Worm (Caenorhabditis elegans) whole organism, L4 larva: ENCODE results near the gene R09D1.13.
"Not testable (repeated sequence)": the region's sequence is repeated elsewhere in the genome, so short reads cannot be mapped to it uniquely, and the experiment has no call there.

Experiments
- D1046.2 ChIP-seq: fragments of 200-800 bp; sonication (Bioruptor generic); IDR thresholded peaks from 2 replicates; pipeline ENCODE4 v1.3.6; 2022; ENCODE audit warnings: missing genetic modification characterization, missing compliant biosample characterization
- F44E2.7 ChIP-seq: fragments of 200-800 bp; sonication (Bioruptor generic); IDR thresholded peaks from 2 replicates; pipeline ENCODE4 v2.1.2; 2022; ENCODE audit warnings: missing genetic modification characterization, missing compliant biosample characterization
- R02D3.7 ChIP-seq: fragments of 150-350 bp; sonication (generic microtip); optimal IDR thresholded peaks from 3 replicates; lab custom pipeline; 2014; ENCODE audit warnings: missing biosample characterization, missing genetic modification characterization
- T20F7.1 ChIP-seq: fragments of 200-800 bp; sonication (Bioruptor generic); optimal IDR thresholded peaks from 2 replicates; lab custom pipeline; 2018; ENCODE audit warnings: mild to moderate bottlenecking, missing genetic modification characterization, missing compliant biosample characterization
- Y48G9A.11 ChIP-seq: fragments of 200-800 bp; sonication (Bioruptor generic); IDR thresholded peaks from 2 replicates; pipeline ENCODE4 v1.3.6; 2022; ENCODE audit warnings: missing genetic modification reagents, missing genetic modification characterization, missing compliant biosample characterization
- Y75B8A.6 ChIP-seq: fragments of 200-800 bp; sonication (Bioruptor generic); IDR thresholded peaks from 2 replicates; pipeline ENCODE4 v1.3.6; 2022; ENCODE audit warnings: missing genetic modification reagents, missing genetic modification characterization, missing compliant biosample characterization
- ZK337.2 ChIP-seq: fragments of 200-800 bp; sonication (Bioruptor generic); IDR thresholded peaks from 2 replicates; pipeline ENCODE4 v1.3.6; 2022; ENCODE audit warnings: missing genetic modification reagents, missing genetic modification characterization, missing compliant biosample characterization
- aha-1 ChIP-seq: fragments of 150-350 bp; peaks from one replicate; lab custom pipeline; 2014; ENCODE audit warnings: missing biosample characterization, missing genetic modification characterization
- ceh-28 ChIP-seq: fragments of 150-350 bp; optimal IDR thresholded peaks from 2 replicates; lab custom pipeline; 2014; ENCODE audit warnings: missing biosample characterization, missing genetic modification reagents, missing genetic modification characterization
- ceh-44 ChIP-seq: fragments of 200-800 bp; sonication (Bioruptor generic); IDR thresholded peaks from 2 replicates; pipeline ENCODE4 v1.3.6; 2022; ENCODE audit warnings: missing genetic modification reagents, missing genetic modification characterization, missing compliant biosample characterization
- ces-1 ChIP-seq: fragments of 150-350 bp; sonication (generic microtip); optimal IDR thresholded peaks from 4 replicates; lab custom pipeline; 2014; ENCODE audit warnings: missing biosample characterization, missing genetic modification reagents, missing genetic modification characterization
- cey-2 ChIP-seq: sonication (generic microtip); optimal IDR thresholded peaks from 3 replicates; lab custom pipeline; 2017; ENCODE audit warnings: missing genetic modification characterization, mild to moderate bottlenecking, missing compliant biosample characterization, antibody characterized with exemption, borderline replicate concordance; ENCODE audit not compliant: insufficient read depth
- ctbp-1 ChIP-seq: fragments of 200-800 bp; sonication (Bioruptor generic); IDR thresholded peaks from 2 replicates; pipeline ENCODE4 v1.3.6; 2022; ENCODE audit warnings: missing genetic modification reagents, missing genetic modification characterization, missing compliant biosample characterization
- daf-12 ChIP-seq: fragments of 150-350 bp; optimal IDR thresholded peaks from 2 replicates; lab custom pipeline; 2014; ENCODE audit warnings: missing biosample characterization, missing genetic modification reagents, missing genetic modification characterization
- daf-16 ChIP-seq, 3 experiments: sonication (generic microtip); optimal IDR thresholded peaks; 2 replicates each; lab custom pipeline; 2016 to 2017; ENCODE audit warnings: missing genetic modification characterization in 3 of 3, missing genetic modification reagents in 3 of 3, mild to moderate bottlenecking in 2 of 3, missing compliant biosample characterization in 2 of 3, missing biosample characterization in 1 of 3, moderate library complexity in 1 of 3
- daf-19 ChIP-seq: fragments of 200-800 bp; sonication (Bioruptor generic); conservative IDR thresholded peaks from 2 replicates; pipeline ENCODE4 v1.3.6; 2022; ENCODE audit warnings: missing genetic modification characterization, missing compliant biosample characterization
- fos-1 ChIP-seq: fragments of 150-350 bp; optimal IDR thresholded peaks from 2 replicates; lab custom pipeline; 2014; ENCODE audit warnings: missing biosample characterization, missing genetic modification characterization
- hmg-1.1 ChIP-seq: fragments of 200-800 bp; sonication (Bioruptor generic); IDR thresholded peaks from 2 replicates; pipeline ENCODE4 v1.3.6; 2022; ENCODE audit warnings: missing genetic modification reagents, missing genetic modification characterization, missing compliant biosample characterization
- jun-1 ChIP-seq: fragments of 150-350 bp; optimal IDR thresholded peaks from 2 replicates; lab custom pipeline; 2014; ENCODE audit warnings: missing biosample characterization, missing genetic modification reagents, missing genetic modification characterization
- lin-13 ChIP-seq: fragments of 150-350 bp; optimal IDR thresholded peaks from 2 replicates; lab custom pipeline; 2014; ENCODE audit warnings: missing biosample characterization, missing genetic modification reagents, missing genetic modification characterization
- lin-29 ChIP-seq: fragments of 200-800 bp; sonication (Bioruptor generic); IDR thresholded peaks from 2 replicates; pipeline ENCODE4 v1.3.6; 2022; ENCODE audit warnings: missing genetic modification reagents, missing genetic modification characterization, missing compliant biosample characterization
- nhr-102 ChIP-seq: sonication (generic microtip); optimal IDR thresholded peaks from 2 replicates; lab custom pipeline; 2016; ENCODE audit warnings: mild to moderate bottlenecking, missing genetic modification characterization, moderate library complexity, missing compliant biosample characterization
- nhr-111 ChIP-seq: fragments of 200-800 bp; sonication (Bioruptor generic); optimal IDR thresholded peaks from 2 replicates; lab custom pipeline; 2018; ENCODE audit warnings: mild to moderate bottlenecking, missing genetic modification characterization, missing compliant biosample characterization
- nhr-25 ChIP-seq: sonication (generic microtip); optimal IDR thresholded peaks from 2 replicates; lab custom pipeline; 2017; ENCODE audit warnings: missing genetic modification characterization, mild to moderate bottlenecking, missing compliant biosample characterization, antibody characterized with exemption, moderate library complexity, borderline replicate concordance; ENCODE audit not compliant: insufficient read depth
- nhr-42 ChIP-seq: fragments of 200-800 bp; sonication (Bioruptor generic); IDR thresholded peaks from 2 replicates; pipeline ENCODE4 v1.3.6; 2022; ENCODE audit warnings: missing genetic modification characterization, missing compliant biosample characterization
- nhr-48 ChIP-seq: sonication (generic microtip); optimal IDR thresholded peaks from 2 replicates; lab custom pipeline; 2016; ENCODE audit warnings: mild to moderate bottlenecking, missing genetic modification characterization, missing compliant biosample characterization
- pqm-1 ChIP-seq: sonication (generic microtip); optimal IDR thresholded peaks from 2 replicates; lab custom pipeline; 2017; ENCODE audit warnings: missing biosample characterization, missing genetic modification characterization
- sdz-12 ChIP-seq: fragments of 200-800 bp; sonication (Bioruptor generic); optimal IDR thresholded peaks from 2 replicates; lab custom pipeline; 2018; ENCODE audit warnings: mild to moderate bottlenecking, missing genetic modification characterization, missing compliant biosample characterization
- set-16 ChIP-seq: fragments of 200-800 bp; sonication (Bioruptor generic); IDR thresholded peaks from 2 replicates; pipeline ENCODE4 v1.3.6; 2022; ENCODE audit warnings: missing genetic modification reagents, missing genetic modification characterization, missing compliant biosample characterization
- snpc-4 ChIP-seq: fragments of 150-350 bp; optimal IDR thresholded peaks from 2 replicates; lab custom pipeline; 2014; ENCODE audit warnings: missing biosample characterization, missing genetic modification characterization
- unc-130 ChIP-seq: sonication (generic microtip); optimal IDR thresholded peaks from 2 replicates; lab custom pipeline; 2016; ENCODE audit warnings: missing genetic modification reagents, missing genetic modification characterization, missing compliant biosample characterization
- unc-62 ChIP-seq, 3 experiments: fragments of 150-350 bp in 1 of 3; sonication (generic microtip); optimal IDR thresholded peaks in 2 of 3; peaks in 1 of 3; 1 replicate in 1 of 3; 2 replicates in 2 of 3; lab custom pipeline; 2014 to 2017; ENCODE audit warnings: missing biosample characterization in 3 of 3, missing genetic modification characterization in 3 of 3, missing genetic modification reagents in 3 of 3, missing genotype in 1 of 3

Gene R09D1.13

ce11 chrII:9407020-9407419 lies 38.2 kb downstream of the R09D1.13 start, which contains the start of gene mpz-6:
TSS of gene mpz-6 (minus strand) at chrII:9407120.
- TF ChIP-seq cey-2 (tag; lab: Kevin White, UChicago) (no peak), jun-1 (tag; lab: Kevin White, UChicago) (no peak), daf-19 (GFP tag; lab: Robert Waterston, UW) (no peak), ZK337.2 (GFP tag; lab: Robert Waterston, UW) (no peak), D1046.2 (GFP tag; lab: Robert Waterston, UW) (no peak), ceh-44 (no peak), unc-130 (GFP tag; lab: Kevin White, UChicago) (no peak), ceh-28 (tag; lab: Kevin White, UChicago) (no peak), nhr-111 (GFP tag; lab: Kevin White, UChicago) (no peak), T20F7.1 (GFP tag; lab: Kevin White, UChicago) (no peak), hmg-1.1 (GFP tag; lab: Robert Waterston, UW) (no peak), unc-62 (GFP tag; optimal IDR thresholded peaks at IDR 0.05 in 1 of 2; lab: Kevin White, UChicago) (no peak), unc-62 (tag; optimal IDR thresholded peaks at IDR 0.05; lab: Kevin White, UChicago) (no peak)

ce11 chrII:9405013-9405412 lies 40.3 kb downstream of the R09D1.13 start:
- TF ChIP-seq unc-62 (GFP tag; optimal IDR thresholded peaks at IDR 0.05 in 1 of 2; lab: Kevin White, UChicago), result peak in 1 of 2 experiments; percentile 53
- not testable (repeated sequence) for TF ChIP-seq unc-62 (tag; optimal IDR thresholded peaks at IDR 0.05; lab: Kevin White, UChicago)

ce11 chrII:9403846-9404245 lies 41.4 kb downstream of the R09D1.13 start, which contains the start of gene Y51B9A.5:
TSS of gene Y51B9A.5 (plus strand) at chrII:9404146.
- no peak for TF ChIP-seq snpc-4 (tag; lab: Kevin White, UChicago)
- no peak for TF ChIP-seq nhr-25

ce11 chrII:9403087-9403486 lies 42.2 kb downstream of the R09D1.13 start, which contains the start of gene Y51B9A.6:
TSS of gene Y51B9A.6 (minus strand) at chrII:9403187.
- TF ChIP-seq aha-1 (peak; percentile 35), nhr-42 (GFP tag; lab: Robert Waterston, UW) (no peak), fos-1 (tag; lab: Kevin White, UChicago) (no peak)
- TF ChIP-seq, all 104 proteins: peak for 1

- TF ChIP-seq nhr-48 (no peak), daf-19 (GFP tag; lab: Robert Waterston, UW) (no peak), daf-12 (tag; lab: Kevin White, UChicago) (no peak), ctbp-1 (GFP tag; lab: Robert Waterston, UW) (no peak), nhr-102 (no peak), aha-1 (no peak), set-16 (GFP tag; lab: Robert Waterston, UW) (no peak), Y48G9A.11 (GFP tag; lab: Robert Waterston, UW) (no peak)
These were observed 45.5 kb downstream of the R09D1.13 start, which contains the start of gene Y51B9A.7 for ce11 chrII:9399746-9400145. TSS of gene Y51B9A.7 (plus strand) at chrII:9400046.

ce11 chrII:9398370-9398901 lies 46.8 kb downstream of the R09D1.13 start, which contains the start of the genes Y51B9A.14 and Y51B9A.8:
TSS of gene Y51B9A.14 (minus strand) at chrII:9398470.
TSS of gene Y51B9A.8 (plus strand) at chrII:9398851.
- TF ChIP-seq Y75B8A.6 (GFP tag; lab: Robert Waterston, UW), result no peak

- TF ChIP-seq lin-13 (GFP tag; lab: Kevin White, UChicago), result no peak
- TF ChIP-seq F44E2.7 (GFP tag; lab: Robert Waterston, UW), result no peak
- no peak for TF ChIP-seq daf-16 (GFP tag; optimal IDR thresholded peaks at IDR 0.05; lab: Kevin White, UChicago)
- TF ChIP-seq daf-16 (tag; optimal IDR thresholded peaks at IDR 0.05; lab: Kevin White, UChicago), result peak; percentile 68
- TF ChIP-seq ces-1 (GFP tag; lab: Kevin White, UChicago), result no peak
- peak; percentile 47 for TF ChIP-seq pqm-1
- TF ChIP-seq lin-29 (GFP tag; lab: Robert Waterston, UW), result no peak
- TF ChIP-seq sdz-12 (GFP tag; lab: Kevin White, UChicago), result no peak
- no peak for TF ChIP-seq R02D3.7 (tag; lab: Kevin White, UChicago)
These were observed 47.8 kb downstream of the R09D1.13 start, which contains the start of gene Y51B9A.9 for ce11 chrII:9397496-9397895. TSS of gene Y51B9A.9 (minus strand) at chrII:9397596.
